Fruit fly (Drosophila melanogaster): ENCODE data around the gene CG12985.

CG12985 gene

DNA sequence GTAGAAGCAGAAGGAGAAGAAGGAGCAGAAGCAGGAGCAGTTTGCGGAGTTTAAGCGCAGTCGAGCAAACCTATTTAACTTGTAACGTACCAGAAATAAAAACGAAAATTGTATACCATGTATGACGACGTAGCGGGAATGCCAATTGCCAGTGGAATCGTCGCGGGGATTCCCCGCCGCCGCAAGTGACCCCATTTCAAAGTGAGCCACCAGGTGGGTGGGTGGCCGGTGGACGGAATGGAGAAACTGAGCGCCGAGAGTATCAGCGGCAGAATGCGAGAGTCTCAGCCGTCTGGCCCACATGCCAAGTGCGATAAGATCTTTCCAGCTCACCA is 27.1 kb downstream of the CG12985 start:
- TF ChIP-seq CG11902 (GFP tag; optimal IDR thresholded peaks at IDR 0.05) (no peak), CG7368 (GFP tag; optimal IDR thresholded peaks at IDR 0.05) (no peak), dac (GFP tag; optimal IDR thresholded peaks at IDR 0.05) (no peak), svp (GFP tag) (no peak), eg (GFP tag; IDR thresholded peaks at IDR 0.05) (no peak), CG6808 (GFP tag; optimal IDR thresholded peaks at IDR 0.05) (no peak), Sox15 (GFP tag; optimal IDR thresholded peaks at IDR 0.05) (no peak), CG3919 (GFP tag; optimal IDR thresholded peaks at IDR 0.05) (no peak), CG9139 (GFP tag; optimal IDR thresholded peaks at IDR 0.05) (no peak), Hr4 (GFP tag; optimal IDR thresholded peaks at IDR 0.05) (no peak), ss (GFP tag; optimal IDR thresholded peaks at IDR 0.05) (no peak), vri (GFP tag; optimal IDR thresholded peaks at IDR 0.05) (no peak), Eip93F (GFP tag; optimal IDR thresholded peaks at IDR 0.05) (no peak), CG8319 (GFP tag; optimal IDR thresholded peaks at IDR 0.05) (no peak)

DNA sequence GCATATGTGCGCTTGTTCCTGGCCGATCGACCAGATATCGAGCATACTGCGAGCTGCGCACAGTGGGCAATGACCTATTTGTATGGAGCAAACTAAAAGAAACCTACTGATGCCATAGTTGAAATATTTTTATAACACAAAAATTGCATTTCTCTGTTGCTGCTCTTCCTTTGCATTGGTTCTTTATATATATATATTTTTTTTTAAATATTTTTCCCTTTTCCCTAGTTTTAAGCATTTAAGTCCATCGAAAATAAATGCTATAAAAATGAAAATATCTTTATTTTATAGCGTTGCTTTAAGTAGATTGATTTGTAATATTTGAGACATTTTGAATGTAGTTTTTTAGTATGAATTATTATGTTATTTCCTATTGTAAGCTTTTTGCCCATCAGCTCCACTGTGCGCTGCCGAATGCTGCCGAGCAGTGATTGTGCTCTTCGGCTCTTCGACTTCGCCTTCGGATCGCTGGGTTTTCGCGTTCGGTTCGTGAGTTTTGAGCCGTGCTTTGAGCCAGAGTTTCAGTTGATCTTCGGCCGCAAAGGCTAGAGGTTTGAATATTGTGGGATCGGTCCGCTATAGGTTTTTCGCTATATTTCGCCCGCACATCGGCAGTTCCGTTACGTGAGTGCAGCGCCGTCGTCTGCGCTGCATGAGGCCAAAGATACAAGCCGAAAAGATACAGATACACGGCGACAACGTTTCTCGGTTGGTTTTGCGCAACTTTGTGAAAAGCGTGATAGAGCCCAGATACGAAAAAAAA is 27.6 kb downstream of the CG12985 start, which contains the start of gene CG6847:
Gene CG6847 (plus strand): TSS at position 522 of the 763 bp plus-strand sequence.
- TF ChIP-seq CG6808 (GFP tag; optimal IDR thresholded peaks at IDR 0.05) (peak; percentile 52), CG11902 (GFP tag; optimal IDR thresholded peaks at IDR 0.05) (peak; percentile 27), topi (GFP tag; optimal IDR thresholded peaks at IDR 0.05) (peak; percentile 72), pdm3 (GFP tag; optimal IDR thresholded peaks at IDR 0.05) (peak; percentile 62), Gug (GFP tag; IDR thresholded peaks at IDR 0.05) (peak; percentile 59), cyc (GFP tag; optimal IDR thresholded peaks at IDR 0.05) (peak; percentile 58), eg (GFP tag; IDR thresholded peaks at IDR 0.05) (peak; percentile 73), fd59A (GFP tag; optimal IDR thresholded peaks at IDR 0.05) (peak; percentile 50), OdsH (GFP tag; optimal IDR thresholded peaks at IDR 0.05) (peak; percentile 86), CG6854 (GFP tag; optimal IDR thresholded peaks at IDR 0.05) (no peak), Sox102F (GFP tag; optimal IDR thresholded peaks at IDR 0.05) (peak; percentile 66), Eip75B (GFP tag; optimal IDR thresholded peaks at IDR 0.05) (peak; percentile 72), fd85E (GFP tag; optimal IDR thresholded peaks at IDR 0.05) (no peak), Ets96B (tag; optimal IDR thresholded peaks at IDR 0.05) (peak; percentile 36), CG6792 (GFP tag; optimal IDR thresholded peaks at IDR 0.05) (peak; percentile 77), dac (GFP tag; optimal IDR thresholded peaks at IDR 0.05) (peak; percentile 35), CG11294 (GFP tag; IDR thresholded peaks at IDR 0.05) (peak; percentile 19; the same call in 1 of the 2 replicates), esn (GFP tag; optimal IDR thresholded peaks at IDR 0.05) (peak; percentile 82), CG11762 (GFP tag; optimal IDR thresholded peaks at IDR 0.05; ENCODE audit: insufficient read depth) (peak; percentile 48), Hr39 (GFP tag; optimal IDR thresholded peaks at IDR 0.05) (peak; percentile 45), CG8632 (GFP tag; optimal IDR thresholded peaks at IDR 0.05) (peak; percentile 88), CG34406 (GFP tag; optimal IDR thresholded peaks at IDR 0.05) (peak; percentile 84), net (GFP tag; optimal IDR thresholded peaks at IDR 0.05) (peak; percentile 78), Sox14 (GFP tag; optimal IDR thresholded peaks at IDR 0.05) (peak; percentile 58), CG32006 (GFP tag; optimal IDR thresholded peaks at IDR 0.05) (peak; percentile 94), acj6 (GFP tag; optimal IDR thresholded peaks at IDR 0.05) (peak; percentile 67), CG31627 (GFP tag; optimal IDR thresholded peaks at IDR 0.05) (peak; percentile 42), vri (GFP tag; optimal IDR thresholded peaks at IDR 0.05) (peak; percentile 23), CG10631 (GFP tag; optimal IDR thresholded peaks at IDR 0.05) (peak; percentile 75), CG1621 (tag; optimal IDR thresholded peaks at IDR 0.05) (no peak), ss (GFP tag; optimal IDR thresholded peaks at IDR 0.05) (peak; percentile 70 to 82), Sox15 (GFP tag; optimal IDR thresholded peaks at IDR 0.05) (peak; percentile 55), CG15336 (GFP tag; IDR thresholded peaks at IDR 0.05) (peak; percentile 52), Ets21C (GFP tag; optimal IDR thresholded peaks at IDR 0.05) (no peak), CG4318 (GFP tag; optimal IDR thresholded peaks at IDR 0.05) (peak; percentile 90), Eip78C (GFP tag) (peak; percentile 92), CG6163 (GFP tag; IDR thresholded peaks at IDR 0.05) (peak; percentile 61; the same call in 2 of the 3 replicates), CG3919 (GFP tag; optimal IDR thresholded peaks at IDR 0.05) (peak; percentile 50), Met (GFP tag; optimal IDR thresholded peaks at IDR 0.05) (peak; percentile 66), dsx (GFP tag; optimal IDR thresholded peaks at IDR 0.05; ENCODE audit: poor library complexity, severe bottlenecking) (peak; percentile 65), lz (GFP tag; optimal IDR thresholded peaks at IDR 0.05) (peak; percentile 69), CG8319 (GFP tag; optimal IDR thresholded peaks at IDR 0.05) (peak; percentile 21), CG9139 (GFP tag; optimal IDR thresholded peaks at IDR 0.05) (peak; percentile 32), fkh (GFP tag; optimal IDR thresholded peaks at IDR 0.05) (peak; percentile 4)
